Fruit fly (Drosophila melanogaster): Measurements from ENCODE around the gene msl-2.

The msl-2 gene

DNA sequence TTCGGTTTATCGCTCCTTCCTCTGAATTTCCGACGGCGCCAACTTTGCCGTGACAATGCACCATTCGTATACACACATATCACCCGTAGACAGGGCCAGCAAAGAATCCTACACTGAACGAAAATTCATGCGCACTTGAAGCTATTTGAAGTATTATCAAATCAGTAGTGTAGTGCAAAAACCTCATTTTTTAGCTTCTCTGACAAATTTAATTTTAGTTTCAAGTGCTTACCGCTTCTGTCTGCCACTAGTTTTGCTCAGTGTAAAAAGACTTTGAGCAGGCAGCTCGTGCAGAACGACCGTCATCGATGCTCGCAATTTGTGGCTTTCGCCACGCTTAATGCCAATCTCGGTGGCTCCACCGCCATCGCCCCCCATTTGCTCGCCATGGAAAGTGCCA lies 21.1 kb downstream of the msl-2 start (continued):
- TF ChIP-seq lola (GFP tag; optimal IDR thresholded peaks at IDR 0.05), result peak in 1 of 3 experiments; percentile 15
- no peak for TF ChIP-seq Bgb (GFP tag; IDR thresholded peaks at IDR 0.05; ENCODE audit: partially characterized antibody)
- TF ChIP-seq CG4404 (GFP tag; IDR thresholded peaks at IDR 0.05), result peak; percentile 7; the same call in 1 of the 2 replicates
- TF ChIP-seq az2 (GFP tag; optimal IDR thresholded peaks at IDR 0.05), result peak; percentile 36
- TF ChIP-seq Dek (tag; optimal IDR thresholded peaks at IDR 0.05), result no peak
- TF ChIP-seq CG11560 (tag; IDR thresholded peaks at IDR 0.05), result peak; percentile 35; the same call in 1 of the 3 replicates
- TF ChIP-seq gsb (GFP tag; IDR thresholded peaks at IDR 0.05), result no peak
- TF ChIP-seq sisA (GFP tag; IDR thresholded peaks at IDR 0.05), result peak; percentile 46
- TF ChIP-seq CG3065 (GFP tag; optimal IDR thresholded peaks at IDR 0.05), result no peak
- TF ChIP-seq luna (GFP tag; optimal IDR thresholded peaks at IDR 0.05), result no peak
- TF ChIP-seq ewg (GFP tag; optimal IDR thresholded peaks at IDR 0.05), result no peak
- TF ChIP-seq CG5180 (GFP tag; optimal IDR thresholded peaks at IDR 0.05), result no peak
- no peak for TF ChIP-seq nau (GFP tag; optimal IDR thresholded peaks at IDR 0.05)
- no peak for TF ChIP-seq wdn (GFP tag; IDR thresholded peaks at IDR 0.05)
- no peak for TF ChIP-seq zen2 (GFP tag; IDR thresholded peaks at IDR 0.05; ENCODE audit: partially characterized antibody)
- peak; percentile 23 for TF ChIP-seq CG2875 (GFP tag; optimal IDR thresholded peaks at IDR 0.05)

DNA sequence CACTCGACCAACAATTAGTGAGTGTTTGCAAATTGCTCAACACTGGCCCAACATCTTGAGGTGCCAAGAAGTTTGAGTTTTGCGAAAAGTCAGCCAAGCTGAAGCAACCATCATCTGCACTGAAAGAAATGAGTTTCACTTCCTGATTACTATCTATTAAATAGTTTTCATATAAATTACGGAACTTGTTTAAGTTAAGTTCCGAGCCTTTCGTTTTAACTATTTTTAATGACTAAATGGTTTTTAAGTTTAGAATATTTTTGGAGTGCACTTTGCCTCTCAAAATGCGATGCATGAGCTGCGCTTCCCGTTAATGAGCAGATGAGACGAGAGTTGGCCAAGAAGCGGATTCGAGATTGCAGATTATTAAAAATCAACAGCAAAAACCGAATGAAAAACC lies 24.2 kb downstream of the msl-2 start:
- TF ChIP-seq Sin3A (optimal IDR thresholded peaks at IDR 0.05) (no peak), pan (optimal IDR thresholded peaks at IDR 0.05) (no peak), pan (GFP tag; optimal IDR thresholded peaks at IDR 0.05 in 1 of 2, IDR thresholded peaks at IDR 0.05 in 1 of 2) (peak in 1 of 2 experiments; percentile 42), Blimp-1 (GFP tag; optimal IDR thresholded peaks at IDR 0.05) (peak; percentile 1), Ets65A (GFP tag) (peak; percentile 23), Med (GFP tag) (peak; percentile 46), CG10321 (GFP tag; IDR thresholded peaks at IDR 0.05) (0 out of 2 replicates have a peak, but pooled peaks have one; percentile 9)

dm6 chr2L:3441158-3441557 lies 24.8 kb downstream of the msl-2 start:
- peak; percentile 95 for TF ChIP-seq CG5180 (GFP tag; optimal IDR thresholded peaks at IDR 0.05)
- TF ChIP-seq sens (GFP tag), result peak; percentile 51
- no peak for TF ChIP-seq Dip2 (GFP tag; IDR thresholded peaks at IDR 0.05)
- TF ChIP-seq CG12155 (GFP tag; optimal IDR thresholded peaks at IDR 0.05), result no peak
- peak; percentile 1 for TF ChIP-seq Ets65A (GFP tag)

dm6 chr2L:3440322-3440721 lies 25.6 kb downstream of the msl-2 start:
- peak; percentile 33 for TF ChIP-seq nmo (GFP tag; optimal IDR thresholded peaks at IDR 0.05)
- peak; percentile 2 for TF ChIP-seq repo (GFP tag; optimal IDR thresholded peaks at IDR 0.05)
- no peak for TF ChIP-seq CG13123 (GFP tag; optimal IDR thresholded peaks at IDR 0.05)
- TF ChIP-seq br (optimal IDR thresholded peaks at IDR 0.05), result no peak
- TF ChIP-seq CoRest (tag; optimal IDR thresholded peaks at IDR 0.05), result peak; percentile 31
- peak; percentile 81 for TF ChIP-seq ase (GFP tag; IDR thresholded peaks at IDR 0.05)
- no peak for TF ChIP-seq Kr (GFP tag; optimal IDR thresholded peaks at IDR 0.05)
- TF ChIP-seq CG13296 (GFP tag; optimal IDR thresholded peaks at IDR 0.05), result peak; percentile 7
- TF ChIP-seq onecut (GFP tag; IDR thresholded peaks at IDR 0.05), result peak; percentile 37; the same call in 1 of the 2 replicates
- peak; percentile 52 for TF ChIP-seq gcm (GFP tag; optimal IDR thresholded peaks at IDR 0.05)
- TF ChIP-seq CG7928 (GFP tag; optimal IDR thresholded peaks at IDR 0.05), result no peak
- TF ChIP-seq ATbp (GFP tag; optimal IDR thresholded peaks at IDR 0.05), result peak; percentile 74
- TF ChIP-seq Abd-B (GFP tag; optimal IDR thresholded peaks at IDR 0.05), result peak; percentile 40
- TF ChIP-seq Asciz (GFP tag; optimal IDR thresholded peaks at IDR 0.05), result peak; percentile 71
- peak; percentile 72 for TF ChIP-seq Ada2b (GFP tag; IDR thresholded peaks at IDR 0.05)
- no peak for TF ChIP-seq CG15011 (GFP tag; optimal IDR thresholded peaks at IDR 0.05)
- 0 out of 2 replicates have a peak, but pooled peaks have one; percentile 38 for TF ChIP-seq seq (GFP tag; IDR thresholded peaks at IDR 0.05)
- TF ChIP-seq Opbp (GFP tag; IDR thresholded peaks at IDR 0.05; ENCODE audit: partially characterized antibody), result no peak
- peak; percentile 76; the same call in 2 of the 3 replicates for TF ChIP-seq CG11093 (GFP tag; IDR thresholded peaks at IDR 0.05)
- peak; percentile 64 for TF ChIP-seq bcd (GFP tag; optimal IDR thresholded peaks at IDR 0.05)
- peak; percentile 51 for TF ChIP-seq ewg (GFP tag; optimal IDR thresholded peaks at IDR 0.05)
- TF ChIP-seq zen (tag; optimal IDR thresholded peaks at IDR 0.05), result no peak
- no peak for TF ChIP-seq twi (tag; optimal IDR thresholded peaks at IDR 0.05)
